Worm (Caenorhabditis elegans): ENCODE data around the gene skn-1.

- no peak for TF ChIP-seq hlh-13 (GFP tag; optimal IDR thresholded peaks at IDR 0.05)
- TF ChIP-seq hlh-15 (tag; optimal IDR thresholded peaks at IDR 0.05) = no peak
- no peak for TF ChIP-seq pqm-1 (tag; optimal IDR thresholded peaks at IDR 0.05)
- TF ChIP-seq fkh-10 (GFP tag; optimal IDR thresholded peaks at IDR 0.05) = no peak
- no peak for TF ChIP-seq ceh-9 (tag; optimal IDR thresholded peaks at IDR 0.05)
Observed at ce11 chrIV:5662073-5662472, 1.9 kb upstream of the skn-1 start.
